Worm (Caenorhabditis elegans) whole organism, young adult: ENCODE data around the gene C27F2.4.

Experiments used
- cebp-2 ChIP-seq: fragments of 200-800 bp; sonication (Bioruptor generic); IDR thresholded peaks from 2 replicates; pipeline ENCODE4 v1.3.6; 2022; ENCODE audit warnings: missing genetic modification characterization, missing compliant biosample characterization
- lag-1 ChIP-seq: fragments of 200-800 bp; sonication (Bioruptor generic); IDR thresholded peaks from 2 replicates; pipeline ENCODE4 v1.3.6; 2022; ENCODE audit warnings: missing genetic modification reagents, missing genetic modification characterization, missing compliant biosample characterization

DNA sequence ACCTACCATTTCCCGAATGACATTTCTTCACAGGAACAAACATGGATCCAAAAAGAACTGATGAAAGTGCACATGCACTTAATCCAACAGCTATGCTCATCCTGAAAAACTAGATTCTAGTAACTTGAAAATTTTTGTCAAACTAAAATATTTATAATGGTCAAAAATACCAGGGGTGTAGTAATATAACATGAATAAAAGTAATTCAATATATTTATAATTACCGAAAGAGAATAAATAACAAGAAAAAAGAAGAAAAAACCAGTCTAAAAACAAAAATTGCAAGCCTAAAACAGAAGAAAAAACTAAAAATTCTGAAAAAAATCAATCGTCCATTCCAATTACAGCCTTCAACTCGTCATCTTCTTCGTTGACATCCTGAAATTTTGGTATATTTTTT, 44.5 kb upstream of the C27F2.4 start, which contains the start of gene R144.6:
- TF ChIP-seq lag-1 (GFP tag; lab: Robert Waterston, UW) = no peak
- no peak for TF ChIP-seq cebp-2
